Fruit fly (Drosophila melanogaster) whole organism, wandering third instar larva: Measurements from ENCODE around the gene CG6271.

Source experiments
- CG32264 ChIP-seq: fragments of 200-800 bp; sonication (Bioruptor generic); optimal IDR thresholded peaks from 2 replicates; lab custom pipeline; 2016; ENCODE audit warnings: missing biosample characterization, missing genetic modification characterization
- CG9705 ChIP-seq: fragments of 200-800 bp; sonication (Bioruptor generic); optimal IDR thresholded peaks from 2 replicates; lab custom pipeline; 2018; ENCODE audit warnings: missing biosample characterization, mild to moderate bottlenecking, missing genetic modification characterization
- Dfd ChIP-seq: fragments of >200 bp; optimal IDR thresholded peaks from 2 replicates; lab custom pipeline; 2017; ENCODE audit warnings: missing biosample characterization, missing genetic modification characterization
- GATAd ChIP-seq: sonication (Bioruptor generic); optimal IDR thresholded peaks from 2 replicates; lab custom pipeline; 2016; ENCODE audit warnings: missing biosample characterization, missing genetic modification characterization
- br ChIP-seq: fragments of 200-800 bp; sonication (Bioruptor generic); optimal IDR thresholded peaks from 2 replicates; lab custom pipeline; 2016; ENCODE audit warnings: missing biosample characterization, missing genetic modification characterization
- dmrt93B ChIP-seq: fragments of 200-800 bp; sonication (Bioruptor generic); optimal IDR thresholded peaks from 2 replicates; lab custom pipeline; 2018; ENCODE audit warnings: missing biosample characterization, mild to moderate bottlenecking, missing genetic modification characterization
- dsf ChIP-seq: sonication (Bioruptor generic); optimal IDR thresholded peaks from 2 replicates; lab custom pipeline; 2016; ENCODE audit warnings: missing biosample characterization, missing genetic modification characterization, borderline replicate concordance
- ey ChIP-seq: fragments of 200-800 bp; sonication (Bioruptor generic); optimal IDR thresholded peaks from 2 replicates; lab custom pipeline; 2016; ENCODE audit warnings: missing biosample characterization, missing genetic modification characterization
- fru ChIP-seq: fragments of 200-800 bp; sonication (Bioruptor generic); optimal IDR thresholded peaks from 3 replicates; lab custom pipeline; 2016; ENCODE audit warnings: missing biosample characterization, mild to moderate bottlenecking, missing genetic modification characterization
- h ChIP-seq: fragments of 200-800 bp; sonication (Bioruptor generic); optimal IDR thresholded peaks from 3 replicates; lab custom pipeline; 2016; ENCODE audit warnings: missing biosample characterization, mild to moderate bottlenecking, missing genetic modification characterization
- pan ChIP-seq: fragments of >200 bp; optimal IDR thresholded peaks from 2 replicates; lab custom pipeline; 2017
- psq ChIP-seq: fragments of 200-800 bp; sonication (Bioruptor generic); optimal IDR thresholded peaks from 3 replicates; lab custom pipeline; 2017; ENCODE audit warnings: missing biosample characterization, mild to moderate bottlenecking, missing genetic modification characterization, moderate library complexity
- usp ChIP-seq: fragments of >200 bp; optimal IDR thresholded peaks from 2 replicates; lab custom pipeline; 2017; ENCODE audit warnings: missing biosample characterization, missing genetic modification characterization

- TF ChIP-seq GATAd (GFP tag; lab: Kevin White, UChicago): no peak
- TF ChIP-seq pan: no peak
- TF ChIP-seq usp: no peak
- no peak for TF ChIP-seq fru
- no peak for TF ChIP-seq psq (GFP tag; lab: Kevin White, UChicago)
- no peak for TF ChIP-seq ey (GFP tag; lab: Kevin White, UChicago)
- TF ChIP-seq CG9705: no peak
- no peak for TF ChIP-seq Dfd (GFP tag; lab: Kevin White, UChicago)
- TF ChIP-seq dsf (GFP tag; lab: Kevin White, UChicago): no peak
- TF ChIP-seq h (GFP tag; lab: Kevin White, UChicago): no peak
- no peak for TF ChIP-seq CG32264 (GFP tag; lab: Kevin White, UChicago)
- no peak for TF ChIP-seq dmrt93B (GFP tag; lab: Kevin White, UChicago)
- TF ChIP-seq br (GFP tag; lab: Kevin White, UChicago): no peak
Measured at dm6 chr3R:26999452-26999851, 26.5 kb downstream of the CG6271 start, which contains the start of gene CG31077.
